Worm (Caenorhabditis elegans) whole organism, late embryonic: Measurements from ENCODE around the gene sre-11.

Source experiments
- C38D4.7 ChIP-seq: fragments of 200-800 bp; sonication (Bioruptor generic); optimal IDR thresholded peaks from 2 replicates; lab custom pipeline; 2018; ENCODE audit warnings: mild to moderate bottlenecking, missing genetic modification characterization, moderate library complexity, missing compliant biosample characterization
- F13H6.1 ChIP-seq: sonication (generic microtip); optimal IDR thresholded peaks from 2 replicates; lab custom pipeline; 2016; ENCODE audit warnings: missing genetic modification characterization, missing compliant biosample characterization
- T23F11.4 ChIP-seq: fragments of 200-800 bp; sonication (Bioruptor generic); optimal IDR thresholded peaks from 2 replicates; lab custom pipeline; 2018; ENCODE audit warnings: mild to moderate bottlenecking, missing genetic modification characterization, missing compliant biosample characterization
- Y22D7AL.16 ChIP-seq: sonication (generic microtip); optimal IDR thresholded peaks from 2 replicates; lab custom pipeline; 2016; ENCODE audit warnings: missing genetic modification characterization, missing compliant biosample characterization
- ama-1 ChIP-seq: fragments of 150-350 bp; optimal IDR thresholded peaks from 2 replicates; lab custom pipeline; 2014
- ceh-18 ChIP-seq: sonication (generic microtip); optimal IDR thresholded peaks from 2 replicates; lab custom pipeline; 2016; ENCODE audit warnings: missing genetic modification characterization, missing compliant biosample characterization
- ceh-2 ChIP-seq: sonication (generic microtip); optimal IDR thresholded peaks from 2 replicates; lab custom pipeline; 2016; ENCODE audit warnings: missing genotype, missing genetic modification characterization, missing compliant biosample characterization
- ceh-24 ChIP-seq: sonication (generic microtip); optimal IDR thresholded peaks from 2 replicates; lab custom pipeline; 2016; ENCODE audit warnings: mild to moderate bottlenecking, missing genetic modification characterization, missing compliant biosample characterization
- ceh-30 ChIP-seq: fragments of 150-350 bp; optimal IDR thresholded peaks from 2 replicates; lab custom pipeline; 2014; ENCODE audit warnings: missing biosample characterization, missing genetic modification characterization
- ceh-31 ChIP-seq: sonication (generic microtip); optimal IDR thresholded peaks from 2 replicates; lab custom pipeline; 2016; ENCODE audit warnings: missing genetic modification characterization, missing compliant biosample characterization
- ceh-45 ChIP-seq: fragments of 200-800 bp; sonication (Bioruptor generic); IDR thresholded peaks from 2 replicates; pipeline ENCODE4 v1.3.6; 2022; ENCODE audit warnings: missing genetic modification reagents, missing genetic modification characterization, missing compliant biosample characterization
- ceh-48 ChIP-seq: sonication (generic microtip); optimal IDR thresholded peaks from 2 replicates; lab custom pipeline; 2016; ENCODE audit warnings: missing genetic modification characterization, inconsistent platforms, missing compliant biosample characterization
- ceh-6 ChIP-seq: fragments of 200-800 bp; sonication (Bioruptor generic); optimal IDR thresholded peaks from 2 replicates; lab custom pipeline; 2018; ENCODE audit warnings: mild to moderate bottlenecking, missing genetic modification characterization, missing compliant biosample characterization
- ceh-9 ChIP-seq: sonication (generic microtip); optimal IDR thresholded peaks from 2 replicates; lab custom pipeline; 2016; ENCODE audit warnings: mild to moderate bottlenecking, missing genetic modification characterization, inconsistent platforms, missing compliant biosample characterization
- dmd-4 ChIP-seq: sonication (generic microtip); optimal IDR thresholded peaks from 2 replicates; lab custom pipeline; 2016; ENCODE audit warnings: borderline replicate concordance, missing genetic modification characterization, missing compliant biosample characterization
- elt-2 ChIP-seq: sonication (generic microtip); optimal IDR thresholded peaks from 2 replicates; lab custom pipeline; 2016; ENCODE audit warnings: missing genetic modification reagents, missing genetic modification characterization, missing compliant biosample characterization
- elt-4 ChIP-seq: sonication (generic microtip); optimal IDR thresholded peaks from 2 replicates; lab custom pipeline; 2016; ENCODE audit warnings: missing genetic modification characterization, missing compliant biosample characterization
- ets-4 ChIP-seq: sonication (generic microtip); optimal IDR thresholded peaks from 2 replicates; lab custom pipeline; 2016; ENCODE audit warnings: missing genetic modification characterization, missing compliant biosample characterization
- madf-2 ChIP-seq: sonication (generic microtip); optimal IDR thresholded peaks from 2 replicates; lab custom pipeline; 2017; ENCODE audit warnings: missing genetic modification characterization, missing compliant biosample characterization
- mec-3 ChIP-seq: sonication (generic microtip); optimal IDR thresholded peaks from 2 replicates; lab custom pipeline; 2016; ENCODE audit warnings: borderline replicate concordance, missing genetic modification characterization, missing compliant biosample characterization
- odd-2 ChIP-seq: sonication (generic microtip); optimal IDR thresholded peaks from 2 replicates; lab custom pipeline; 2017; ENCODE audit warnings: antibody characterized with exemption, mild to moderate bottlenecking, missing genetic modification characterization, missing compliant biosample characterization
- pax-1 ChIP-seq: fragments of 150-350 bp; optimal IDR thresholded peaks from 2 replicates; lab custom pipeline; 2014; ENCODE audit warnings: missing biosample characterization, missing genetic modification characterization
- pha-2 ChIP-seq: sonication (generic microtip); optimal IDR thresholded peaks from 2 replicates; lab custom pipeline; 2017; ENCODE audit warnings: mild to moderate bottlenecking, missing genetic modification characterization, missing compliant biosample characterization
- pha-4 ChIP-seq: fragments of 150-350 bp; optimal IDR thresholded peaks from 2 replicates; lab custom pipeline; 2018; ENCODE audit warnings: missing biosample characterization, missing genetic modification reagents, missing genetic modification characterization
- ref-2 ChIP-seq: sonication (generic microtip); optimal IDR thresholded peaks from 2 replicates; lab custom pipeline; 2016; ENCODE audit warnings: missing genetic modification characterization, missing compliant biosample characterization
- sdc-2 ChIP-seq: sonication (generic microtip); optimal IDR thresholded peaks from 2 replicates; lab custom pipeline; 2016; ENCODE audit warnings: missing genotype, missing genetic modification characterization, missing compliant biosample characterization
- sox-2 ChIP-seq: fragments of 200-800 bp; sonication (Bioruptor generic); IDR thresholded peaks from 2 replicates; pipeline ENCODE4 v1.3.6; 2022; ENCODE audit warnings: missing genetic modification reagents, missing genetic modification characterization, missing compliant biosample characterization
- sox-4 ChIP-seq: sonication (generic microtip); optimal IDR thresholded peaks from 2 replicates; lab custom pipeline; 2017; ENCODE audit warnings: mild to moderate bottlenecking, missing genetic modification characterization, inconsistent platforms, missing compliant biosample characterization
- tbx-2 ChIP-seq: sonication (generic microtip); optimal IDR thresholded peaks from 2 replicates; lab custom pipeline; 2016; ENCODE audit warnings: missing genetic modification characterization, missing compliant biosample characterization
- ttx-3 ChIP-seq: sonication (generic microtip); optimal IDR thresholded peaks from 2 replicates; lab custom pipeline; 2016; ENCODE audit warnings: missing genetic modification reagents, missing genetic modification characterization, missing compliant biosample characterization
- unc-3 ChIP-seq, 2 experiments: fragments of 200-800 bp in 1 of 2; sonication (Bioruptor generic) in 1 of 2; sonication (generic microtip) in 1 of 2; conservative IDR thresholded peaks in 1 of 2; optimal IDR thresholded peaks in 1 of 2; 2 replicates each; pipeline versions ENCODE4 v1.3.6 to Lab custom; 2016 to 2022; ENCODE audit warnings: missing compliant biosample characterization in 2 of 2, missing genetic modification characterization in 2 of 2, missing genetic modification reagents in 1 of 2
- unc-42 ChIP-seq: sonication (generic microtip); optimal IDR thresholded peaks from 2 replicates; lab custom pipeline; 2016; ENCODE audit warnings: missing genotype, missing genetic modification characterization, missing compliant biosample characterization
- unc-55 ChIP-seq: sonication (generic microtip); optimal IDR thresholded peaks from 2 replicates; lab custom pipeline; 2017; ENCODE audit warnings: missing biosample characterization, missing genetic modification reagents, missing genetic modification characterization
- unc-86 ChIP-seq: sonication (generic microtip); optimal IDR thresholded peaks from 2 replicates; lab custom pipeline; 2016; ENCODE audit warnings: missing genetic modification characterization, missing compliant biosample characterization
- ztf-16 ChIP-seq: sonication (generic microtip); optimal IDR thresholded peaks from 2 replicates; lab custom pipeline; 2017; ENCODE audit warnings: missing genetic modification characterization, missing compliant biosample characterization

The sre-11 gene

ce11 chrV:7686189-7686588, 2.4 kb upstream of the sre-11 start, which contains the start of the genes nhr-94 and nhr-152:
TSS of gene nhr-94 (minus strand) at chrV:7686335.
TSS of gene nhr-152 (plus strand) at chrV:7686350.
- TF ChIP-seq dmd-4 (no peak), F13H6.1 (no peak), ceh-31 (no peak), sox-4 (tag; lab: Kevin White, UChicago) (no peak), ceh-6 (no peak), madf-2 (tag; lab: Kevin White, UChicago) (no peak), elt-2 (tag; lab: Kevin White, UChicago) (no peak), ref-2 (tag; lab: Kevin White, UChicago) (no peak), sdc-2 (tag; lab: Kevin White, UChicago) (no peak)

- no peak for TF ChIP-seq tbx-2 (tag; lab: Kevin White, UChicago)
- TF ChIP-seq ceh-18 (tag; lab: Kevin White, UChicago), result no peak
- TF ChIP-seq madf-2 (tag; lab: Kevin White, UChicago), result no peak
- no peak for TF ChIP-seq elt-4 (tag; lab: Kevin White, UChicago)
- TF ChIP-seq T23F11.4, result no peak
- no peak for TF ChIP-seq ama-1
- no peak for TF ChIP-seq ceh-31
- TF ChIP-seq mec-3, result no peak
- no peak for TF ChIP-seq pha-4 (tag; lab: Kevin White, UChicago)
- no peak for TF ChIP-seq sox-2
- TF ChIP-seq pha-2 (tag; lab: Kevin White, UChicago), result no peak
- no peak for TF ChIP-seq unc-42 (tag; lab: Kevin White, UChicago)
- no peak for TF ChIP-seq sox-4 (tag; lab: Kevin White, UChicago)
- TF ChIP-seq unc-55 (GFP tag; lab: Kevin White, UChicago), result no peak
- TF ChIP-seq ceh-6, result no peak
Observed at ce11 chrV:7681388-7681787, 2.4 kb downstream of the sre-11 start, which contains the start of gene cyp-33A1. TSS of gene cyp-33A1 (minus strand) at chrV:7681459.

ce11 chrV:7675904-7676303, 7.9 kb downstream of the sre-11 start, which contains the start of gene C12D5.3:
TSS of gene C12D5.3 (plus strand) at chrV:7676204.
- TF ChIP-seq unc-55 (GFP tag; lab: Kevin White, UChicago) (no peak), ceh-30 (no peak), ceh-45 (GFP tag; lab: Robert Waterston, UW) (no peak), unc-86 (tag; lab: Kevin White, UChicago) (no peak), madf-2 (tag; lab: Kevin White, UChicago) (no peak), Y22D7AL.16 (tag; lab: Kevin White, UChicago) (no peak)

ce11 chrV:7672258-7672657, 11.5 kb downstream of the sre-11 start, which contains the start of gene C12D5.4:
TSS of gene C12D5.4 (plus strand) at chrV:7672558.
- TF ChIP-seq odd-2 (no peak), ceh-24 (tag; lab: Kevin White, UChicago) (no peak), sox-2 (no peak), ceh-2 (tag; lab: Kevin White, UChicago) (no peak)

- no peak for TF ChIP-seq ref-2 (tag; lab: Kevin White, UChicago)
- no peak for TF ChIP-seq ets-4
- no peak for TF ChIP-seq C38D4.7
Observed at ce11 chrV:7667940-7668339, 15.8 kb downstream of the sre-11 start, which contains the start of gene C12D5.5. TSS of gene C12D5.5 (plus strand) at chrV:7668240.

ce11 chrV:7653567-7653966, 30.2 kb downstream of the sre-11 start, which contains the start of gene srh-200:
TSS of gene srh-200 (minus strand) at chrV:7653667.
- TF ChIP-seq ttx-3 (tag; lab: Kevin White, UChicago) (no peak), ceh-24 (tag; lab: Kevin White, UChicago) (no peak), unc-55 (GFP tag; lab: Kevin White, UChicago) (no peak), ceh-9 (tag; lab: Kevin White, UChicago) (no peak), sdc-2 (tag; lab: Kevin White, UChicago) (no peak), ceh-48 (tag; lab: Kevin White, UChicago) (no peak), unc-3 (GFP tag; conservative IDR thresholded peaks at IDR 0.05; lab: Robert Waterston, UW) (no peak), unc-3 (tag; optimal IDR thresholded peaks at IDR 0.05; lab: Kevin White, UChicago) (no peak), ztf-16 (tag; lab: Kevin White, UChicago) (no peak), madf-2 (tag; lab: Kevin White, UChicago) (no peak), pax-1 (no peak), ceh-30 (no peak)
